Fruit fly (Drosophila melanogaster): Measurements from ENCODE around the gene Dyrk2.

The Dyrk2 gene

DNA sequence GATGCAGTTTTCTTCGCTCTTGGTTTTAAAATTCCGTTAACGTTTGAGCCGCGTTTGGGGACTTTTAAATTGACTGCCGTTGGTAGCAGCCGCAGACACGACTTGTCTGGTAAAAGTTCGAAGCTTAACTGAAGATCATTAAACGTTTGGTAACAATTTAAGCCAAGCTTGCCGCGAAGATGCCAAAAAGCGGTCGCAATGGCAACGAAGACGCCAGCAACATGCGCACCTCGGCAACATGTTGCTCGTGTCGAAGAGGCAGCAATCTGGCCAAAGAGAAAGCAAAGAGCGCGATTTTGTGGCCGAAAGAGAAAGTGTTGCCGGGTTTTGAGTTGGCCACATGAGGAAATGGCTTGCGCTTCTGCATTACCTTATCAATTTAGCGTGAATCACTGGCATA, 53.4 kb downstream of the Dyrk2 start, which contains the start of gene CG43333:
Gene CG43333, minus strand, starts transcription at position 134 of the 400 bp plus-strand sequence.
- TF ChIP-seq Jra (GFP tag; optimal IDR thresholded peaks at IDR 0.05) (no peak), dl (GFP tag; optimal IDR thresholded peaks at IDR 0.05; ENCODE audit: insufficient read depth in 1 of 2, partially characterized antibody in 2 of 2) (no peak), N (GFP tag; optimal IDR thresholded peaks at IDR 0.05) (no peak), sage (GFP tag; optimal IDR thresholded peaks at IDR 0.05) (no peak), h (GFP tag; optimal IDR thresholded peaks at IDR 0.05) (no peak)

- no peak for TF ChIP-seq sage (GFP tag; optimal IDR thresholded peaks at IDR 0.05)
- TF ChIP-seq CrebA (GFP tag; optimal IDR thresholded peaks at IDR 0.05; ENCODE audit: borderline replicate concordance): no peak
- TF ChIP-seq dmrt93B (GFP tag; optimal IDR thresholded peaks at IDR 0.05): no peak
- TF ChIP-seq Hnf4 (GFP tag; optimal IDR thresholded peaks at IDR 0.05): no peak
- TF ChIP-seq N (GFP tag; optimal IDR thresholded peaks at IDR 0.05): no peak
- TF ChIP-seq pan (optimal IDR thresholded peaks at IDR 0.05): no peak
- no peak for TF ChIP-seq usp (GFP tag; optimal IDR thresholded peaks at IDR 0.05)
These were observed 54.5 kb downstream of the Dyrk2 start for dm6 chr2L:14179409-14179808.

dm6 chr2L:14177407-14177987, 56.4 kb downstream of the Dyrk2 start:
- TF ChIP-seq CG9705 (GFP tag; optimal IDR thresholded peaks at IDR 0.05) (no peak), brk (GFP tag; optimal IDR thresholded peaks at IDR 0.05) (no peak), lola (GFP tag; optimal IDR thresholded peaks at IDR 0.05) (no peak), dmrt93B (GFP tag; optimal IDR thresholded peaks at IDR 0.05) (no peak), rgr (GFP tag; optimal IDR thresholded peaks at IDR 0.05) (no peak), ey (GFP tag; optimal IDR thresholded peaks at IDR 0.05) (no peak), jim (GFP tag; optimal IDR thresholded peaks at IDR 0.05) (no peak), sage (GFP tag; optimal IDR thresholded peaks at IDR 0.05) (no peak), h (GFP tag; optimal IDR thresholded peaks at IDR 0.05) (no peak)

- TF ChIP-seq lola (GFP tag; optimal IDR thresholded peaks at IDR 0.05) (no peak), Jra (GFP tag; optimal IDR thresholded peaks at IDR 0.05) (no peak), rgr (GFP tag; optimal IDR thresholded peaks at IDR 0.05) (no peak), CG32264 (GFP tag; optimal IDR thresholded peaks at IDR 0.05) (no peak), dl (GFP tag; optimal IDR thresholded peaks at IDR 0.05; ENCODE audit: insufficient read depth in 1 of 2, partially characterized antibody in 2 of 2) (no peak), tai (GFP tag; optimal IDR thresholded peaks at IDR 0.05) (no peak), N (GFP tag; optimal IDR thresholded peaks at IDR 0.05) (no peak), dmrt93B (GFP tag; optimal IDR thresholded peaks at IDR 0.05) (no peak), dsf (GFP tag; optimal IDR thresholded peaks at IDR 0.05; ENCODE audit: borderline replicate concordance) (no peak), brk (GFP tag; optimal IDR thresholded peaks at IDR 0.05) (no peak), fru (GFP tag; optimal IDR thresholded peaks at IDR 0.05) (no peak), ey (GFP tag; optimal IDR thresholded peaks at IDR 0.05) (no peak), woc (GFP tag; optimal IDR thresholded peaks at IDR 0.05) (no peak), usp (GFP tag; optimal IDR thresholded peaks at IDR 0.05) (no peak)
These were observed 64.3 kb downstream of the Dyrk2 start for dm6 chr2L:14169653-14170052.

DNA sequence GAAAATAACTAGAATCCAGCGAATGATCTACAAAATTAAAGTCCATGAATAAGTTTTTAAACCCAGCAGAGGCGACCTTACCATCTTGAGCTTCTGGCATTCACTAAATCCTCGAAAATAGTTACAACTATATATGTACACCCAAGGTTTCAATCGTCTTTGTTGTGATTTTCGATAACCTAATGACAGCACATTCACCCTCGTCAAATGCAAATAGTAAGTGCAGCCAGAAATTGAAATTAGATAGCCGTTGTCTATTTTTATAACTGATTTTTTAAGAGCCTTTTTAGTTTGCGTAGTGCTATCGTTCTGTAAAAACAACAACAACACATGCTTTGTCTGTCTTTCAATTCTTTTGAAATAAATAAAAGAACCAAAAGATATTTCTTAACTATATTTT, 70.8 kb downstream of the Dyrk2 start, which contains the start of gene CG43332:
Gene CG43332, minus strand, starts transcription at position 101 of the 400 bp plus-strand sequence.
- no peak for TF ChIP-seq usp (GFP tag; optimal IDR thresholded peaks at IDR 0.05)
- TF ChIP-seq Abd-B (GFP tag; optimal IDR thresholded peaks at IDR 0.05): no peak

DNA sequence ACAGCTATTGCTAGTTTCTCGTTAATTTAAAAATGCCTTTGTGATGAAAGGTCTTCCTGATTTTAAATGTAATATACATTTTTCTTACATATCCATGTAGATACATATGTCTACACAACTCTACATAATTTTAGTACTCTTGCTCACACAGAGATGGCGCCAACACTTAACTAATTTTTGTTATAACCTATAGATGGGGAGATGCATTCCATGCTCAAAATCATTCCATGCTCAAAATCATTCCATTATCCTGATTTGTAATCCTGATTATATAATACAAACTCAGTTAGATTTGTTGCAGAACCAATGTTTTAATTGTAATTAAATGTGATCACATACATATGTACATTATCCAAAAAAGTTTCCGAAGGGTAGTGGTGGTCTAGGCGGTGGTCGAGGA, 73.0 kb downstream of the Dyrk2 start:
- TF ChIP-seq sv (GFP tag; optimal IDR thresholded peaks at IDR 0.05) (no peak), tai (GFP tag; optimal IDR thresholded peaks at IDR 0.05) (no peak), Myc (optimal IDR thresholded peaks at IDR 0.05) (no peak), N (GFP tag; optimal IDR thresholded peaks at IDR 0.05) (no peak), brk (GFP tag; optimal IDR thresholded peaks at IDR 0.05) (no peak), woc (GFP tag; optimal IDR thresholded peaks at IDR 0.05) (no peak), Rel (GFP tag; optimal IDR thresholded peaks at IDR 0.05) (no peak), Rel (tag; optimal IDR thresholded peaks at IDR 0.05) (no peak), Sp1 (GFP tag; optimal IDR thresholded peaks at IDR 0.05) (no peak), Dif (GFP tag; optimal IDR thresholded peaks at IDR 0.05; ENCODE audit: partially characterized antibody) (no peak), Hnf4 (GFP tag; optimal IDR thresholded peaks at IDR 0.05) (no peak), CG32264 (GFP tag; optimal IDR thresholded peaks at IDR 0.05) (no peak), Mio (GFP tag; optimal IDR thresholded peaks at IDR 0.05) (no peak), Hr78 (GFP tag; optimal IDR thresholded peaks at IDR 0.05) (no peak)
